Fruit fly (Drosophila melanogaster) whole organism, embryonic: ENCODE data around the gene ham.

Experiments
- CG11504 ChIP-seq: fragments of 200-800 bp; sonication (Bioruptor generic); optimal IDR thresholded peaks from 3 replicates; lab custom pipeline; 2019; ENCODE audit warnings: missing biosample characterization, mild to moderate bottlenecking, missing genetic modification characterization, moderate library complexity
- CG14014 ChIP-seq: fragments of 200-800 bp; sonication (Bioruptor generic); IDR thresholded peaks from 2 replicates; pipeline ENCODE4 v1.3.6; 2022; ENCODE audit warnings: missing biosample characterization, missing genetic modification characterization
- CG15479 ChIP-seq: fragments of 200-800 bp; sonication (Bioruptor generic); optimal IDR thresholded peaks from 3 replicates; lab custom pipeline; 2019; ENCODE audit warnings: missing biosample characterization, mild to moderate bottlenecking, missing genetic modification characterization, moderate library complexity
- CG2199 ChIP-seq: fragments of 200-800 bp; sonication (Bioruptor generic); IDR thresholded peaks from 3 replicates; pipeline ENCODE4 v1.3.6; 2022; ENCODE audit warnings: missing biosample characterization, missing genetic modification characterization
- CG6254 ChIP-seq: fragments of 200-800 bp; sonication (Bioruptor generic); optimal IDR thresholded peaks from 3 replicates; lab custom pipeline; 2017; ENCODE audit warnings: mild to moderate bottlenecking, missing biosample characterization, missing genetic modification reagents, missing genetic modification characterization
- croc ChIP-seq: fragments of 200-800 bp; sonication (Bioruptor generic); conservative IDR thresholded peaks from 3 replicates; pipeline ENCODE4 v1.3.6; 2022; ENCODE audit warnings: missing biosample characterization, missing genetic modification characterization
- en ChIP-seq: fragments of 200-800 bp; sonication (Bioruptor generic); optimal IDR thresholded peaks from 2 replicates; lab custom pipeline; 2016; ENCODE audit warnings: missing biosample characterization, missing genetic modification characterization
- jigr1 ChIP-seq: fragments of 200-800 bp; sonication (Bioruptor generic); IDR thresholded peaks from 3 replicates; pipeline ENCODE4 v1.3.6; 2022; ENCODE audit warnings: missing biosample characterization, missing genetic modification characterization
- lmd ChIP-seq: fragments of 200-800 bp; sonication (Bioruptor generic); IDR thresholded peaks from 2 replicates; pipeline ENCODE4 v1.3.6; 2022; ENCODE audit warnings: missing biosample characterization, missing genetic modification characterization
- p53 ChIP-seq: fragments of 200-800 bp; sonication (Bioruptor generic); optimal IDR thresholded peaks from 2 replicates; lab custom pipeline; 2016; ENCODE audit warnings: missing biosample characterization, missing genetic modification characterization
- phol ChIP-seq: fragments of 200-800 bp; sonication (Bioruptor generic); optimal IDR thresholded peaks from 3 replicates; lab custom pipeline; 2018; ENCODE audit warnings: missing biosample characterization, mild to moderate bottlenecking, missing genetic modification characterization, moderate library complexity
- scrt ChIP-seq: fragments of 200-800 bp; sonication (Bioruptor generic); optimal IDR thresholded peaks from 2 replicates; lab custom pipeline; 2018; ENCODE audit warnings: missing biosample characterization, mild to moderate bottlenecking, missing genetic modification characterization, moderate library complexity
- slp2 ChIP-seq: fragments of 200-800 bp; sonication (Bioruptor generic); optimal IDR thresholded peaks from 2 replicates; lab custom pipeline; 2016; ENCODE audit warnings: missing biosample characterization, missing genetic modification characterization

DNA sequence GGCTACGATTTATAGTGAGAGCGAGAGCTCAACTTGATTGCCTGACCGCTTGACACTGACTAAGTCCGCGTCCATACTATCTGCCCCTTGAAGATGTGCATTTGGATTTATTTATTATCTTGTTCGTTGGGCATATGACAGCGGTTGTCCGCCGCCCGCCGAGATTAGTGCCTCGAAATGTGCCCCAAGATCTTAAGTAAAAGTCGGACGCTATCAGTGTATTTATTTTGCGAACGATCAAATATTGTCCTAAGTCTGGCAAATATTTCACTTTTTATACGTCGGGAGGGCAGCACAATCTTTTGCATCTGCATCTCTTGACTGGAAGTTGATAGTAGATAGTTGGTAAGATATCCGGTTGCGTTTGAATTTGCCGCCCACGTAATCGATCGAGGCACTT lies 79.0 kb downstream of the ham start, which contains the start of gene Irk3:
- TF ChIP-seq CG11504 (tag; lab: Kevin White, UChicago) (no peak), en (no peak), scrt (GFP tag; lab: Kevin White, UChicago) (no peak), croc (GFP tag; lab: Robert Waterston, UW) (no peak), CG2199 (GFP tag; lab: Robert Waterston, UW) (no peak), CG15479 (no peak), jigr1 (GFP tag; lab: Robert Waterston, UW) (no peak), lmd (GFP tag; lab: Robert Waterston, UW) (no peak), CG14014 (no peak), phol (tag; lab: Kevin White, UChicago) (no peak), p53 (GFP tag; lab: Kevin White, UChicago) (no peak), CG6254 (no peak), slp2 (GFP tag; lab: Kevin White, UChicago) (no peak)
